Worm (Caenorhabditis elegans): ENCODE results near the gene nlp-22.

nlp-22 gene

ce11 chrX:2316859-2317258 lies 25.0 kb downstream of the nlp-22 start:
- TF ChIP-seq nhr-28 (tag; optimal IDR thresholded peaks at IDR 0.05) (no peak), nhr-12 (tag; optimal IDR thresholded peaks at IDR 0.05) (no peak), nhr-77 (tag; optimal IDR thresholded peaks at IDR 0.05) (no peak), mml-1 (tag; optimal IDR thresholded peaks at IDR 0.05) (no peak)

- no peak for TF ChIP-seq nhr-25 (tag; optimal IDR thresholded peaks at IDR 0.05)
- peak; percentile 92 for TF ChIP-seq pha-4 (tag; optimal IDR thresholded peaks at IDR 0.05)
- TF ChIP-seq mdl-1 (tag; optimal IDR thresholded peaks at IDR 0.05), result peak; percentile 35
Observed at ce11 chrX:2316205-2316604, 25.7 kb downstream of the nlp-22 start.

- TF ChIP-seq nhr-28 (tag; optimal IDR thresholded peaks at IDR 0.05) (no peak), mdl-1 (tag; optimal IDR thresholded peaks at IDR 0.05) (no peak), ceh-16 (tag; optimal IDR thresholded peaks at IDR 0.05) (no peak), nhr-12 (tag; optimal IDR thresholded peaks at IDR 0.05) (no peak), unc-62 (GFP tag; optimal IDR thresholded peaks at IDR 0.05) (no peak), elt-1 (tag; optimal IDR thresholded peaks at IDR 0.05) (no peak), nhr-11 (tag; optimal IDR thresholded peaks at IDR 0.05) (no peak), lin-39 (tag; optimal IDR thresholded peaks at IDR 0.05) (no peak), ztf-4 (tag; optimal IDR thresholded peaks at IDR 0.05) (no peak), ztf-11 (tag; optimal IDR thresholded peaks at IDR 0.05) (no peak), unc-39 (tag; optimal IDR thresholded peaks at IDR 0.05) (no peak), ceh-28 (tag; optimal IDR thresholded peaks at IDR 0.05) (no peak), jun-1 (tag; optimal IDR thresholded peaks at IDR 0.05) (no peak)
Observed at ce11 chrX:2304496-2304895, 37.4 kb downstream of the nlp-22 start.

DNA sequence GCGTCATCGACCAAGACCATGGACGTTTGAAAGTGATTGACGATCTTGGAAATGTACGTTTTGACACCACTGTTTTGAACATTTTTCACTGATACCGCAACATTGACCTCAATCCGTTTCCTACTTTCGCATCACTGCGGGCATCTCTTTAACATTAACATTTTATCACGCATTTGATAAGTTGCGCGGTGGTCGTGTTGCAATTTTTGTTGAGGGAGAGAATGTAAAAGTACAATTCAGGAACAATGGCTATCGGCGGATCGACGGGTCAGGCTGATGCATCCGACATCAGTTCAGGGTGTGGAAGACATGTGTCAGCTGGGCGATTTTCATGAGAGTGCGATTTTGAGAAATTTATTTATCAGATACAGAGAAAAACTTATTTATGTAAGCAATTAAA lies 38.6 kb downstream of the nlp-22 start:
- TF ChIP-seq aly-2 (tag; optimal IDR thresholded peaks at IDR 0.05) (no peak), nhr-23 (tag; optimal IDR thresholded peaks at IDR 0.05) (peak; percentile 80), elt-3 (tag; optimal IDR thresholded peaks at IDR 0.05) (no peak)

DNA sequence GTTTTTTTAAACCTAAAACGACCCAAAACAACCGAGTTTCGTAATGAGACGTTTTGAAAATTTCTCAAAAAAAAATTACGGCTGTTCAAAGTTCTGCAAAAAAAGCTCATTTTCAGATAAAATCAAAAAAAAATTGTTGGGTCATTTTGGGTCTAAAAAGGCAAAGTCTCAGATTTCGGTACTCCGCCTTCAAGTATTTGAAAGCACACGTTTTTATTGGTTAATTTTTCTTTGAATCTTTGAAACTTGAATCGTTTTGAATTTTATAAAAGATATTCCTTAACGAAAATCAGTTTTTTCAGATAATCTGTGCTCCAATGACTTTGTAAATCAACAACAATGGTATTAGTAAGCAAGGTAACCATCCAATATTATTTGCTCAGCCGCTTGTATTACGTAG lies 39.1 kb downstream of the nlp-22 start, which contains the start of gene hum-6:
Gene hum-6, plus strand, starts transcription at position 301 of the 400 bp plus-strand sequence.
- TF ChIP-seq ceh-82 (tag; optimal IDR thresholded peaks at IDR 0.05) (no peak), ceh-16 (tag; optimal IDR thresholded peaks at IDR 0.05) (no peak), ama-1 (optimal IDR thresholded peaks at IDR 0.05) (no peak), fkh-10 (GFP tag; optimal IDR thresholded peaks at IDR 0.05) (no peak), pha-4 (tag; optimal IDR thresholded peaks at IDR 0.05) (no peak), eor-1 (tag; optimal IDR thresholded peaks at IDR 0.05) (no peak), unc-62 (GFP tag; optimal IDR thresholded peaks at IDR 0.05) (no peak), fkh-2 (tag; optimal IDR thresholded peaks at IDR 0.05) (no peak), aly-2 (tag; optimal IDR thresholded peaks at IDR 0.05) (no peak)

DNA sequence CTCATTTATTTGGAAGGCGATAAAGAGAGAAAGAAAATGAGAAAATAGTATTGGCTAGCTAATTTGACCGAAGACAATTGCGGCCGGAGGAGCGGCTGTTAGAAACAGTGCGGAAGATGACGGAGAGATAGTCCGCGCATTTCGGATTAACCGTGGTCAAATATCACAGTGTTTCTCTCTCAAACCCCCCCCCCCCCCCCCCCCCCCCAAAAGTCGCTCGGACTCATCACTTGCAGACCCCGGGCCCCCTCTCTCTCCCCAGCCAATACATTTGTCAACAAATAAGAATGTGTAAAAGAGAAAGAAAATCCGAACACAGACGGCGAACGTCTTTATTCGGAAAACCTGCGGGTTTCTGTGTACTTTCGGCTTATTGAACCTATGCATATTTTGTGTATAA lies 40.1 kb downstream of the nlp-22 start:
- TF ChIP-seq fkh-2 (tag; optimal IDR thresholded peaks at IDR 0.05) (no peak), lin-39 (tag; optimal IDR thresholded peaks at IDR 0.05) (no peak), ama-1 (optimal IDR thresholded peaks at IDR 0.05) (no peak), unc-39 (tag; optimal IDR thresholded peaks at IDR 0.05) (no peak), fkh-10 (GFP tag; optimal IDR thresholded peaks at IDR 0.05) (no peak), ceh-9 (tag; optimal IDR thresholded peaks at IDR 0.05) (no peak), elt-1 (tag; optimal IDR thresholded peaks at IDR 0.05) (no peak), tbx-2 (tag; optimal IDR thresholded peaks at IDR 0.05) (no peak), nhr-67 (tag; optimal IDR thresholded peaks at IDR 0.05) (no peak), elt-2 (tag; optimal IDR thresholded peaks at IDR 0.05) (no peak), ztf-11 (tag; optimal IDR thresholded peaks at IDR 0.05) (no peak), snpc-4 (tag; optimal IDR thresholded peaks at IDR 0.05) (no peak), R02D3.7 (tag; optimal IDR thresholded peaks at IDR 0.05) (no peak), nhr-28 (tag; optimal IDR thresholded peaks at IDR 0.05) (no peak), egl-5 (tag; optimal IDR thresholded peaks at IDR 0.05) (no peak), sea-2 (GFP tag; optimal IDR thresholded peaks at IDR 0.05) (no peak), nfya-1 (tag; optimal IDR thresholded peaks at IDR 0.05; ENCODE audit: insufficient read depth) (no peak), pqm-1 (tag; optimal IDR thresholded peaks at IDR 0.05) (no peak), mdl-1 (tag; optimal IDR thresholded peaks at IDR 0.05) (no peak), skn-1 (tag; optimal IDR thresholded peaks at IDR 0.05) (no peak)
